Worm (Caenorhabditis elegans) whole organism, mixed stage, embryonic: Measurements from ENCODE around the gene C34C6.9.

ENCODE experiments used
- M03D4.4 ChIP-seq: sonication (generic microtip); optimal IDR thresholded peaks from 2 replicates; lab custom pipeline; 2017; ENCODE audit warnings: mild to moderate bottlenecking, missing genetic modification characterization, missing compliant biosample characterization
- bed-3 ChIP-seq: fragments of 200-800 bp; sonication (Bioruptor generic); optimal IDR thresholded peaks from 3 replicates; lab custom pipeline; 2018; ENCODE audit warnings: mild to moderate bottlenecking, missing genetic modification characterization, moderate library complexity, missing compliant biosample characterization
- blmp-1 ChIP-seq: fragments of 150-350 bp; optimal IDR thresholded peaks from 2 replicates; lab custom pipeline; 2014; ENCODE audit warnings: missing biosample characterization, missing genetic modification characterization
- ceh-39 ChIP-seq: fragments of 150-350 bp; optimal IDR thresholded peaks from 2 replicates; lab custom pipeline; 2014; ENCODE audit warnings: missing biosample characterization, missing genetic modification characterization
- ceh-83 ChIP-seq: fragments of 200-800 bp; sonication (Bioruptor generic); optimal IDR thresholded peaks from 2 replicates; lab custom pipeline; 2018; ENCODE audit warnings: mild to moderate bottlenecking, missing genetic modification characterization, missing compliant biosample characterization
- ces-1 ChIP-seq: fragments of 150-350 bp; optimal IDR thresholded peaks from 2 replicates; lab custom pipeline; 2014; ENCODE audit warnings: missing biosample characterization, missing genetic modification reagents, missing genetic modification characterization
- cnd-1 ChIP-seq: fragments of 200-800 bp; sonication (Bioruptor generic); optimal IDR thresholded peaks from 2 replicates; lab custom pipeline; 2018; ENCODE audit warnings: mild to moderate bottlenecking, missing genetic modification characterization, missing compliant biosample characterization
- drap-1 ChIP-seq: fragments of 200-800 bp; sonication (Bioruptor generic); optimal IDR thresholded peaks from 3 replicates; lab custom pipeline; 2018; ENCODE audit warnings: mild to moderate bottlenecking, missing genetic modification characterization, missing compliant biosample characterization
- elt-1 ChIP-seq: sonication (generic microtip); optimal IDR thresholded peaks from 2 replicates; lab custom pipeline; 2017; ENCODE audit warnings: missing genetic modification characterization, mild to moderate bottlenecking, missing compliant biosample characterization, antibody characterized with exemption, moderate library complexity, borderline replicate concordance; ENCODE audit not compliant: insufficient read depth
- elt-3 ChIP-seq: fragments of 150-350 bp; optimal IDR thresholded peaks from 2 replicates; lab custom pipeline; 2014; ENCODE audit warnings: missing biosample characterization, missing genetic modification characterization
- flh-1 ChIP-seq: fragments of 200-800 bp; sonication (Bioruptor generic); optimal IDR thresholded peaks from 2 replicates; lab custom pipeline; 2018; ENCODE audit warnings: mild to moderate bottlenecking, missing genetic modification characterization, moderate library complexity, missing compliant biosample characterization
- ham-2 ChIP-seq: fragments of 200-800 bp; sonication (Bioruptor generic); optimal IDR thresholded peaks from 2 replicates; lab custom pipeline; 2018; ENCODE audit warnings: mild to moderate bottlenecking, missing genetic modification characterization, missing compliant biosample characterization
- hlh-1 ChIP-seq: fragments of 150-350 bp; optimal IDR thresholded peaks from 2 replicates; lab custom pipeline; 2014; ENCODE audit warnings: missing biosample characterization, missing genetic modification reagents, missing genetic modification characterization
- lin-32 ChIP-seq: fragments of 200-800 bp; sonication (Bioruptor generic); optimal IDR thresholded peaks from 2 replicates; lab custom pipeline; 2018; ENCODE audit warnings: mild to moderate bottlenecking, missing genetic modification characterization, missing compliant biosample characterization
- lsy-2 ChIP-seq: fragments of 150-350 bp; optimal IDR thresholded peaks from 2 replicates; lab custom pipeline; 2014; ENCODE audit warnings: missing biosample characterization, missing genetic modification characterization
- mab-5 ChIP-seq: fragments of 150-350 bp; optimal IDR thresholded peaks from 2 replicates; lab custom pipeline; 2014; ENCODE audit warnings: missing biosample characterization, missing genetic modification characterization
- mep-1 ChIP-seq: fragments of 150-350 bp; optimal IDR thresholded peaks from 2 replicates; lab custom pipeline; 2017; ENCODE audit warnings: missing biosample characterization, missing genetic modification reagents, missing genetic modification characterization, inconsistent platforms
- mls-2 ChIP-seq: sonication (generic microtip); optimal IDR thresholded peaks from 2 replicates; lab custom pipeline; 2016; ENCODE audit warnings: mild to moderate bottlenecking, missing genetic modification characterization, moderate library complexity, missing compliant biosample characterization
- nhr-12 ChIP-seq: fragments of 150-350 bp; optimal IDR thresholded peaks from 2 replicates; lab custom pipeline; 2014; ENCODE audit warnings: missing biosample characterization, missing genetic modification characterization
- nhr-2 ChIP-seq: fragments of 150-350 bp; optimal IDR thresholded peaks from 2 replicates; lab custom pipeline; 2014; ENCODE audit warnings: missing biosample characterization, missing genetic modification characterization
- nhr-237 ChIP-seq: fragments of 150-350 bp; optimal IDR thresholded peaks from 2 replicates; lab custom pipeline; 2014; ENCODE audit warnings: missing biosample characterization, missing genetic modification characterization
- nhr-28 ChIP-seq: fragments of 150-350 bp; optimal IDR thresholded peaks from 2 replicates; lab custom pipeline; 2014; ENCODE audit warnings: missing biosample characterization, missing genetic modification characterization
- nhr-76 ChIP-seq: sonication (generic microtip); optimal IDR thresholded peaks from 2 replicates; lab custom pipeline; 2017; ENCODE audit warnings: missing biosample characterization, missing genetic modification characterization
- pha-4 ChIP-seq: fragments of 150-350 bp; optimal IDR thresholded peaks from 2 replicates; lab custom pipeline; 2018; ENCODE audit warnings: missing biosample characterization, missing genetic modification reagents, missing genetic modification characterization
- sem-2 ChIP-seq: fragments of 200-800 bp; sonication (Bioruptor generic); optimal IDR thresholded peaks from 2 replicates; lab custom pipeline; 2018; ENCODE audit warnings: mild to moderate bottlenecking, missing genetic modification characterization, missing compliant biosample characterization
- snpc-4 ChIP-seq: fragments of 150-350 bp; optimal IDR thresholded peaks from 2 replicates; lab custom pipeline; 2014; ENCODE audit warnings: missing biosample characterization, missing genetic modification characterization
- tbx-8 ChIP-seq: fragments of 200-800 bp; sonication (Bioruptor generic); optimal IDR thresholded peaks from 2 replicates; lab custom pipeline; 2018; ENCODE audit warnings: mild to moderate bottlenecking, missing genetic modification characterization, moderate library complexity, missing compliant biosample characterization
- unc-120 ChIP-seq: sonication (generic microtip); optimal IDR thresholded peaks from 2 replicates; lab custom pipeline; 2017; ENCODE audit warnings: missing genetic modification characterization, missing compliant biosample characterization; ENCODE audit not compliant: poor library complexity, severe bottlenecking
- unc-39 ChIP-seq: fragments of 150-350 bp; optimal IDR thresholded peaks from 2 replicates; lab custom pipeline; 2014; ENCODE audit warnings: missing biosample characterization, missing genetic modification characterization
- unc-62 ChIP-seq: fragments of 150-350 bp; optimal IDR thresholded peaks from 2 replicates; lab custom pipeline; 2014; ENCODE audit warnings: missing biosample characterization, missing genetic modification reagents, missing genetic modification characterization
- zip-8 ChIP-seq: fragments of 150-350 bp; optimal IDR thresholded peaks from 2 replicates; lab custom pipeline; 2014; ENCODE audit warnings: missing biosample characterization, missing genetic modification characterization
- ztf-11 ChIP-seq: fragments of 150-350 bp; optimal IDR thresholded peaks from 2 replicates; lab custom pipeline; 2014; ENCODE audit warnings: missing biosample characterization, missing genetic modification characterization

C34C6.9 gene

DNA sequence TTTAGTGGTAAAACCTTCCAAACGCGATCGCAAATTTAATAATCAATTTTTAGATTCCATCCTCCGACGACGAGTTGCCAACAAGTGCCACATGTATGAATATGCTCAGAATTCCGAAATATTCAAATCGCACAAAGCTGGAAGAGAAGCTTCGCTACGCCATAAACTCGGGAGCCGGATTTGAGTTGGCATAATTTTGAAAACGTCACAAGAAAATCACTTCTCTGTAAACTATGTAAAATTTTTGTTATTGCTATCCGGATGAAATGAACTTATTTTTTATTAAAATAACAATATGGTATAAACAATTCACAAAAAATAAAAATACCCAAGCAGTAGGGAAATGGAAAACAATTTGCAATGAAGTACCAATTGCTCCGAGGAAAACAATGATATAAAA lies 16.9 kb upstream of the C34C6.9 start:
- TF ChIP-seq elt-3 (tag; lab: Kevin White, UChicago), result no peak
- TF ChIP-seq M03D4.4 (tag; lab: Kevin White, UChicago), result no peak
- no peak for TF ChIP-seq zip-8 (tag; lab: Kevin White, UChicago)
- TF ChIP-seq pha-4 (tag; lab: Kevin White, UChicago), result no peak

DNA sequence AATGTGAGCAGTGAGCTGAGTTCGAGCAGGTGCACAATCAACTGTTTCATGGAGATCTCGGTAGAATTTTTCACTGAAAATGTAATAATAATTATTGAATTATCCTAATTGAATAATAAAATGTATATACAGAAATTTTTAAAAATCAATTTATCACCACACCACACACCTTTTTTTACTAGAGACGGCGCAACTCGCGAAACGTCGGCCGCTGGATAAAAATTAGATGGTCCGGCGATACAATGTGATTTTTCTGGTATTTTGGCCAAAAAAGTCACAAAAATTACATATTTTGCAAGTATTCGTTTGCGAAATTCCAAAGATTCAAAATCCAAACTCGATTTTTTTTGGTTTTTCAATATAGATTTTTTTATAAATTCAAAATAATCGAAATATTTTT lies 14.9 kb upstream of the C34C6.9 start:
- TF ChIP-seq ceh-83 (no peak), mls-2 (tag; lab: Kevin White, UChicago) (no peak), pha-4 (tag; lab: Kevin White, UChicago) (no peak), sem-2 (GFP tag; lab: Kevin White, UChicago) (no peak), mep-1 (no peak), nhr-76 (tag; lab: Kevin White, UChicago) (no peak), M03D4.4 (tag; lab: Kevin White, UChicago) (no peak), lsy-2 (tag; lab: Kevin White, UChicago) (no peak), elt-3 (tag; lab: Kevin White, UChicago) (no peak), nhr-12 (tag; lab: Kevin White, UChicago) (no peak), ham-2 (GFP tag; lab: Kevin White, UChicago) (no peak)

DNA sequence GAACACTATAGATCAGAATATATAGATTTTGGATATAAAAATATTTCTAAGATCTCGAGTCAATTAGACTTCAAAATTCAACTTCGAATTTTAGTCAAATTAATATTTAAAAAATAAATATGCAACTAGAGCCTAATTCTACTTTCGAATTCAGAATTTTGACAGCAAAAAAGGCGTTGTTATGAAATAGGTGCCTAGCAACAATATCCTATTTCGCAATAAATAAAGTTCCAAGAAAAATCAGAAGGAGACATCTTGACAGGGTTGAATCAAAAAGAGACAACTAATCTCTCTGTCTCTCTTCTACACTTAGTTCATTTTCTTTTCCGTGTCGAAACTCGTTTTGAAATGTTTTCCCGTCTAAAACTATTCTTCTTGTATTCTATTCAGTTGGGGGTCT lies 10.4 kb upstream of the C34C6.9 start:
- TF ChIP-seq ceh-39 (tag; lab: Kevin White, UChicago) (no peak), flh-1 (GFP tag; lab: Kevin White, UChicago) (no peak), hlh-1 (no peak), nhr-237 (tag; lab: Kevin White, UChicago) (no peak), M03D4.4 (tag; lab: Kevin White, UChicago) (no peak), ceh-83 (no peak), ham-2 (GFP tag; lab: Kevin White, UChicago) (no peak), mab-5 (tag; lab: Kevin White, UChicago) (no peak), nhr-28 (tag; lab: Kevin White, UChicago) (no peak), drap-1 (GFP tag; lab: Kevin White, UChicago) (no peak)

DNA sequence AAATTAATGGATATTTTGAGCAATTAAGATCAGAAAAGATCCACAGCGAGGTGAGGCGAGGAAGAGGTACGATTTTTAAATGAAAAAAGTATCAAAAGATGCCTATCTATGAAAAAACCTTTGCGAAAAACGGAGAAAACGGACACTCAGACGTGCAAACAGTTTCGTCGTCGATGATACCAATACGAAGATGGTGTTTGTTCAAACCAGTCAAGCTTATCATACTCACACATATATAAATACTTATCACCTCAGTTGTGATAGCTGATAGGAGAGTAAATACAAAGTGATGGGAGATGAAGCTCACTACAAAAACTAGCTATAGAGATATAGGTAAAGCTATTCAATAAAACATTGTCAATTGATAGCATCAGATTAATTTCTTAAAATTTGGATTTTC lies 5.9 kb upstream of the C34C6.9 start:
- no peak for TF ChIP-seq nhr-237 (tag; lab: Kevin White, UChicago)
- TF ChIP-seq sem-2 (GFP tag; lab: Kevin White, UChicago), result no peak
- no peak for TF ChIP-seq M03D4.4 (tag; lab: Kevin White, UChicago)
- no peak for TF ChIP-seq snpc-4 (tag; lab: Kevin White, UChicago)
- TF ChIP-seq lsy-2 (tag; lab: Kevin White, UChicago), result no peak
- TF ChIP-seq ceh-39 (tag; lab: Kevin White, UChicago), result no peak
- no peak for TF ChIP-seq cnd-1 (tag; lab: Kevin White, UChicago)
- TF ChIP-seq ceh-83, result no peak
- no peak for TF ChIP-seq nhr-28 (tag; lab: Kevin White, UChicago)
- TF ChIP-seq hlh-1, result no peak
- TF ChIP-seq ztf-11 (tag; lab: Kevin White, UChicago), result no peak
- TF ChIP-seq pha-4 (tag; lab: Kevin White, UChicago), result no peak
- TF ChIP-seq elt-1 (tag; lab: Kevin White, UChicago), result no peak
- no peak for TF ChIP-seq tbx-8 (GFP tag; lab: Kevin White, UChicago)
- no peak for TF ChIP-seq blmp-1 (tag; lab: Kevin White, UChicago)
- TF ChIP-seq mep-1, result no peak
- no peak for TF ChIP-seq lin-32
- TF ChIP-seq drap-1 (GFP tag; lab: Kevin White, UChicago), result no peak
- no peak for TF ChIP-seq nhr-2

DNA sequence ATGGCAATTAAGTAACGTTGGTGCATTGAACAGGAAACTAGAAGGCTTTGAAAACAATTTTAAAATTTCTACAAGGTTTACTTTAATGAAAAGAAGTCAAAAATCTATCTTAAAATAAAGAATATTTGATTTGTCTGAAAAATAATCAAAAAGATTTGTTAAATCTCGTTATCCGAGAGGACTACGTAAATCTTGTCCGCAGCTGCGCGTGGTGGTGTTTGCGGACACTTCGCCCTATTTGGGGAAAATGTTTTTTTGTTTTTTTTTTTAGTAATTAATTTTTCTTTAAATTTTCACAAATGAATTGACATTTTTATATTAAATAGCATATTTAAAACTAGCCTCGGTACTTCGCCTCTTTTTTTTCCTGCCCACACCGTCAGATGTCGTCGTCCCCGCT lies 1.8 kb upstream of the C34C6.9 start:
- peak; percentile 93 for TF ChIP-seq unc-120
- no peak for TF ChIP-seq M03D4.4 (tag; lab: Kevin White, UChicago)
- no peak for TF ChIP-seq flh-1 (GFP tag; lab: Kevin White, UChicago)
- no peak for TF ChIP-seq ham-2 (GFP tag; lab: Kevin White, UChicago)
- no peak for TF ChIP-seq hlh-1
- no peak for TF ChIP-seq bed-3
- no peak for TF ChIP-seq nhr-237 (tag; lab: Kevin White, UChicago)
- TF ChIP-seq lsy-2 (tag; lab: Kevin White, UChicago), result no peak
- TF ChIP-seq ceh-39 (tag; lab: Kevin White, UChicago), result no peak
- no peak for TF ChIP-seq tbx-8 (GFP tag; lab: Kevin White, UChicago)
- no peak for TF ChIP-seq unc-39
- TF ChIP-seq nhr-76 (tag; lab: Kevin White, UChicago), result no peak
- peak; percentile 21 for TF ChIP-seq mep-1
- TF ChIP-seq unc-62, result no peak
- no peak for TF ChIP-seq pha-4 (tag; lab: Kevin White, UChicago)
- no peak for TF ChIP-seq drap-1 (GFP tag; lab: Kevin White, UChicago)
- no peak for TF ChIP-seq nhr-2
- peak; percentile 55 for TF ChIP-seq ces-1 (GFP tag; lab: Kevin White, UChicago)
- no peak for TF ChIP-seq blmp-1 (tag; lab: Kevin White, UChicago)
